Worm (Caenorhabditis elegans) whole organism, L1 larva: ENCODE measurements around the gene Y22D7AL.9.

Experiments used
- Y116A8C.19 ChIP-seq: sonication (generic microtip); optimal IDR thresholded peaks from 2 replicates; lab custom pipeline; 2016; ENCODE audit warnings: missing compliant biosample characterization, missing genetic modification characterization, borderline replicate concordance

The Y22D7AL.9 gene

ce11 chrIII:1558441-1559159 lies 55.2 kb downstream of the Y22D7AL.9 start, which contains the start of the genes eelo-1 and Y67D2.2 (continued):
- no peak for TF ChIP-seq Y116A8C.19 (tag; lab: Kevin White, UChicago)
- TF ChIP-seq, all 84 proteins: peak for 41
